Worm (Caenorhabditis elegans) whole organism, young adult: ENCODE data around the gene K01G12.22.

Experiments
- B0336.3 ChIP-seq: fragments of 200-800 bp; sonication (Bioruptor generic); IDR thresholded peaks from 2 replicates; pipeline ENCODE4 v1.3.6; 2022; ENCODE audit warnings: missing genetic modification characterization, missing compliant biosample characterization
- C06A6.2 ChIP-seq: fragments of 200-800 bp; sonication (Bioruptor generic); conservative IDR thresholded peaks from 2 replicates; pipeline ENCODE4 v1.3.6; 2022; ENCODE audit warnings: missing genetic modification characterization, missing compliant biosample characterization
- D2030.7 ChIP-seq: fragments of 200-800 bp; sonication (Bioruptor generic); IDR thresholded peaks from 2 replicates; pipeline ENCODE4 v1.3.6; 2022; ENCODE audit warnings: missing genetic modification reagents, missing genetic modification characterization, missing compliant biosample characterization
- F33H1.4 ChIP-seq: fragments of 200-800 bp; sonication (Bioruptor generic); IDR thresholded peaks from 2 replicates; pipeline ENCODE4 v1.3.6; 2022; ENCODE audit warnings: missing genetic modification reagents, missing genetic modification characterization, missing compliant biosample characterization
- F49E8.2 ChIP-seq: sonication (generic microtip); optimal IDR thresholded peaks from 3 replicates; lab custom pipeline; 2017; ENCODE audit warnings: missing genetic modification characterization, mild to moderate bottlenecking, missing compliant biosample characterization, antibody characterized with exemption, moderate library complexity; ENCODE audit not compliant: insufficient read depth
- F52B5.7 ChIP-seq: sonication (generic microtip); optimal IDR thresholded peaks from 2 replicates; lab custom pipeline; 2016; ENCODE audit warnings: mild to moderate bottlenecking, missing genetic modification characterization, missing compliant biosample characterization
- F57A8.1 ChIP-seq: fragments of 200-800 bp; sonication (Bioruptor generic); optimal IDR thresholded peaks from 2 replicates; lab custom pipeline; 2018; ENCODE audit warnings: mild to moderate bottlenecking, missing genetic modification characterization, moderate library complexity, missing compliant biosample characterization
- F57C9.4 ChIP-seq: sonication (generic microtip); optimal IDR thresholded peaks from 2 replicates; lab custom pipeline; 2017; ENCODE audit warnings: mild to moderate bottlenecking, missing genetic modification characterization, missing compliant biosample characterization
- T26A5.8 ChIP-seq: sonication (generic microtip); optimal IDR thresholded peaks from 2 replicates; lab custom pipeline; 2016; ENCODE audit warnings: missing genetic modification characterization, missing compliant biosample characterization
- Y56A3A.18 ChIP-seq: fragments of 200-800 bp; sonication (Bioruptor generic); IDR thresholded peaks from 2 replicates; pipeline ENCODE4 v1.3.6; 2022; ENCODE audit warnings: missing genetic modification reagents, missing genetic modification characterization, missing compliant biosample characterization
- Y79H2A.3 ChIP-seq: fragments of 200-800 bp; sonication (Bioruptor generic); conservative IDR thresholded peaks from 2 replicates; pipeline ENCODE4 v1.3.6; 2022; ENCODE audit warnings: missing genetic modification reagents, missing genetic modification characterization, missing compliant biosample characterization
- athp-1 ChIP-seq: sonication (generic microtip); optimal IDR thresholded peaks from 2 replicates; lab custom pipeline; 2017; ENCODE audit warnings: mild to moderate bottlenecking, missing genetic modification characterization, missing compliant biosample characterization
- attf-6 ChIP-seq: fragments of 200-800 bp; sonication (Bioruptor generic); IDR thresholded peaks from 2 replicates; pipeline ENCODE4 v1.3.6; 2022; ENCODE audit warnings: missing genetic modification reagents, missing genetic modification characterization, missing compliant biosample characterization
- bed-1 ChIP-seq: fragments of 200-800 bp; sonication (Bioruptor generic); IDR thresholded peaks from 2 replicates; pipeline ENCODE4 v1.3.6; 2022; ENCODE audit warnings: missing genetic modification reagents, missing genetic modification characterization, missing compliant biosample characterization
- cebp-2 ChIP-seq: fragments of 200-800 bp; sonication (Bioruptor generic); IDR thresholded peaks from 2 replicates; pipeline ENCODE4 v1.3.6; 2022; ENCODE audit warnings: missing genetic modification characterization, missing compliant biosample characterization
- ceh-100 ChIP-seq: fragments of 200-800 bp; sonication (Bioruptor generic); IDR thresholded peaks from 2 replicates; pipeline ENCODE4 v1.3.6; 2022; ENCODE audit warnings: missing genetic modification reagents, missing genetic modification characterization, missing compliant biosample characterization
- ceh-27 ChIP-seq: fragments of 200-800 bp; sonication (Bioruptor generic); optimal IDR thresholded peaks from 2 replicates; lab custom pipeline; 2018; ENCODE audit warnings: mild to moderate bottlenecking, missing genetic modification characterization, moderate library complexity, missing compliant biosample characterization
- egl-18 ChIP-seq: fragments of 200-800 bp; sonication (Bioruptor generic); IDR thresholded peaks from 2 replicates; pipeline ENCODE4 v1.3.6; 2022; ENCODE audit warnings: missing genetic modification reagents, missing genetic modification characterization, missing compliant biosample characterization
- ekl-4 ChIP-seq: fragments of 200-800 bp; sonication (Bioruptor generic); IDR thresholded peaks from 2 replicates; pipeline ENCODE4 v1.3.6; 2022; ENCODE audit warnings: missing genetic modification reagents, missing genetic modification characterization, missing compliant biosample characterization
- ets-4 ChIP-seq: fragments of 200-800 bp; sonication (Bioruptor generic); optimal IDR thresholded peaks from 2 replicates; lab custom pipeline; 2018; ENCODE audit warnings: mild to moderate bottlenecking, missing genetic modification characterization, missing compliant biosample characterization
- fkh-3 ChIP-seq: sonication (generic microtip); optimal IDR thresholded peaks from 2 replicates; lab custom pipeline; 2016; ENCODE audit warnings: mild to moderate bottlenecking, missing genetic modification characterization, missing compliant biosample characterization
- hlh-12 ChIP-seq: sonication (generic microtip); optimal IDR thresholded peaks from 2 replicates; lab custom pipeline; 2016; ENCODE audit warnings: missing genetic modification characterization, missing compliant biosample characterization
- hlh-26 ChIP-seq: fragments of 200-800 bp; sonication (Bioruptor generic); conservative IDR thresholded peaks from 2 replicates; pipeline ENCODE4 v1.3.6; 2022; ENCODE audit warnings: missing genetic modification reagents, missing genetic modification characterization, missing compliant biosample characterization
- hmg-1.2 ChIP-seq: fragments of 200-800 bp; sonication (Bioruptor generic); IDR thresholded peaks from 2 replicates; pipeline ENCODE4 v1.3.6; 2022; ENCODE audit warnings: missing genetic modification reagents, missing genetic modification characterization, missing compliant biosample characterization
- hmg-20 ChIP-seq: fragments of 200-800 bp; sonication (Bioruptor generic); IDR thresholded peaks from 2 replicates; pipeline ENCODE4 v1.3.6; 2022; ENCODE audit warnings: missing genetic modification reagents, missing genetic modification characterization, missing compliant biosample characterization
- hrde-1 ChIP-seq: sonication (generic microtip); optimal IDR thresholded peaks from 2 replicates; lab custom pipeline; 2016; ENCODE audit warnings: missing genetic modification characterization, mild to moderate bottlenecking, missing compliant biosample characterization, moderate library complexity, missing genotype, missing genetic modification reagents, borderline replicate concordance
- let-526 ChIP-seq: fragments of 200-800 bp; sonication (Bioruptor generic); IDR thresholded peaks from 2 replicates; pipeline ENCODE4 v1.3.6; 2022; ENCODE audit warnings: missing genetic modification reagents, missing genetic modification characterization, missing compliant biosample characterization
- lsl-1 ChIP-seq: fragments of 200-800 bp; sonication (Bioruptor generic); optimal IDR thresholded peaks from 2 replicates; lab custom pipeline; 2018; ENCODE audit warnings: mild to moderate bottlenecking, missing genetic modification characterization, moderate library complexity, missing compliant biosample characterization
- lsy-27 ChIP-seq: sonication (generic microtip); optimal IDR thresholded peaks from 2 replicates; lab custom pipeline; 2017; ENCODE audit warnings: missing genetic modification characterization, mild to moderate bottlenecking, missing compliant biosample characterization, antibody characterized with exemption, missing genotype, borderline replicate concordance; ENCODE audit not compliant: insufficient read depth
- madf-6 ChIP-seq: fragments of 200-800 bp; sonication (Bioruptor generic); IDR thresholded peaks from 2 replicates; pipeline ENCODE4 v1.3.6; 2022; ENCODE audit warnings: missing genetic modification reagents, missing genetic modification characterization, missing compliant biosample characterization
- nhr-179 ChIP-seq: sonication (generic microtip); optimal IDR thresholded peaks from 2 replicates; lab custom pipeline; 2016; ENCODE audit warnings: mild to moderate bottlenecking, missing genetic modification characterization, missing compliant biosample characterization
- nhr-90 ChIP-seq: sonication (generic microtip); optimal IDR thresholded peaks from 2 replicates; lab custom pipeline; 2016; ENCODE audit warnings: missing genotype, mild to moderate bottlenecking, missing genetic modification characterization, missing compliant biosample characterization
- rec-8 ChIP-seq, 2 experiments: sonication (generic microtip); optimal IDR thresholded peaks; 2 replicates each; lab custom pipeline; 2016; ENCODE audit warnings: mild to moderate bottlenecking in 2 of 2, missing genetic modification characterization in 2 of 2, missing genetic modification reagents in 2 of 2, missing genotype in 2 of 2, missing biosample characterization in 1 of 2, missing compliant biosample characterization in 1 of 2, moderate library complexity in 1 of 2
- rpc-1 ChIP-seq, 2 experiments: fragments of 150-350 bp in 1 of 2; sonication (generic microtip) in 1 of 2; optimal IDR thresholded peaks; 2 replicates each; lab custom pipeline; 2014 to 2018; ENCODE audit warnings: missing biosample characterization in 1 of 2, missing genetic modification characterization in 1 of 2, missing genetic modification reagents in 1 of 2, missing genotype in 1 of 2
- snpc-4 ChIP-seq, 5 experiments: fragments of 150-350 bp in 1 of 5; sonication (generic microtip) in 4 of 5; optimal IDR thresholded peaks; 2 replicates each; lab custom pipeline; 2014 to 2018; ENCODE audit warnings: missing genetic modification characterization in 5 of 5, missing biosample characterization in 3 of 5, antibody characterized with exemption in 2 of 5, mild to moderate bottlenecking in 2 of 5, missing compliant biosample characterization in 2 of 5, missing genotype in 2 of 5, moderate library complexity in 2 of 5, missing genetic modification reagents in 1 of 5
- somi-1 ChIP-seq: fragments of 200-800 bp; sonication (Bioruptor generic); optimal IDR thresholded peaks from 2 replicates; lab custom pipeline; 2018; ENCODE audit warnings: mild to moderate bottlenecking, missing genetic modification characterization, missing compliant biosample characterization
- ztf-28 ChIP-seq: fragments of 200-800 bp; sonication (Bioruptor generic); IDR thresholded peaks from 2 replicates; pipeline ENCODE4 v1.3.6; 2022; ENCODE audit warnings: missing genetic modification reagents, missing genetic modification characterization, missing compliant biosample characterization
- ztf-6 ChIP-seq: fragments of 200-800 bp; sonication (Bioruptor generic); IDR thresholded peaks from 2 replicates; pipeline ENCODE4 v1.3.6; 2022; ENCODE audit warnings: missing genetic modification reagents, missing genetic modification characterization, missing compliant biosample characterization

The K01G12.22 gene

ce11 chrIV:14162772-14163171, 29.2 kb upstream of the K01G12.22 start, which contains the start of gene R05A10.7:
Gene R05A10.7, minus strand, starts transcription at chrIV:14162872.
- TF ChIP-seq F52B5.7 (tag; lab: Kevin White, UChicago) = no peak
- TF ChIP-seq attf-6 = no peak
- TF ChIP-seq lsl-1 (GFP tag; lab: Kevin White, UChicago) = no peak
- TF ChIP-seq fkh-3 (tag; lab: Kevin White, UChicago) = no peak
- TF ChIP-seq F57A8.1 (GFP tag; lab: Kevin White, UChicago) = no peak
- no peak for TF ChIP-seq hlh-12 (tag; lab: Kevin White, UChicago)
- TF ChIP-seq athp-1 (tag; lab: Kevin White, UChicago) = no peak
- TF ChIP-seq nhr-90 (tag; lab: Kevin White, UChicago) = no peak
- no peak for TF ChIP-seq Y56A3A.18 (GFP tag; lab: Robert Waterston, UW)
- TF ChIP-seq F49E8.2 = no peak
- no peak for TF ChIP-seq F33H1.4 (GFP tag; lab: Robert Waterston, UW)
- no peak for TF ChIP-seq rec-8 (tag; optimal IDR thresholded peaks at IDR 0.05; lab: Kevin White, UChicago)
- no peak for TF ChIP-seq lsy-27 (tag; lab: Kevin White, UChicago)

- TF ChIP-seq somi-1 (GFP tag; lab: Kevin White, UChicago) = no peak
- no peak for TF ChIP-seq hlh-12 (tag; lab: Kevin White, UChicago)
- TF ChIP-seq hlh-26 (GFP tag; lab: Robert Waterston, UW) = no peak
- TF ChIP-seq cebp-2 = no peak
- no peak for TF ChIP-seq B0336.3
- TF ChIP-seq ceh-27 (GFP tag; lab: Kevin White, UChicago) = no peak
- no peak for TF ChIP-seq hrde-1 (tag; lab: Kevin White, UChicago)
- TF ChIP-seq C06A6.2 = no peak
Measured at ce11 chrIV:14164109-14164508, 27.9 kb upstream of the K01G12.22 start.

- no peak for TF ChIP-seq ets-4 (GFP tag; lab: Kevin White, UChicago)
- TF ChIP-seq bed-1 (GFP tag; lab: Robert Waterston, UW) = no peak
- TF ChIP-seq attf-6 = no peak
- TF ChIP-seq let-526 (GFP tag; lab: Robert Waterston, UW) = no peak
- no peak for TF ChIP-seq madf-6
- no peak for TF ChIP-seq hmg-20 (GFP tag; lab: Robert Waterston, UW)
- TF ChIP-seq egl-18 = no peak
- TF ChIP-seq ceh-27 (GFP tag; lab: Kevin White, UChicago) = no peak
- TF ChIP-seq snpc-4 (GFP tag; optimal IDR thresholded peaks at IDR 0.05; lab: Kevin White, UChicago) = no peak
- no peak for TF ChIP-seq snpc-4 (tag; optimal IDR thresholded peaks at IDR 0.05; lab: Kevin White, UChicago)
- TF ChIP-seq hmg-1.2 (GFP tag; lab: Robert Waterston, UW) = no peak
- no peak for TF ChIP-seq D2030.7 (GFP tag; lab: Robert Waterston, UW)
- TF ChIP-seq somi-1 (GFP tag; lab: Kevin White, UChicago) = no peak
- TF ChIP-seq ztf-6 = no peak
- TF ChIP-seq ztf-28 (GFP tag; lab: Robert Waterston, UW) = no peak
Measured at ce11 chrIV:14165476-14165875, 26.5 kb upstream of the K01G12.22 start, which contains the start of gene R05A10.6. Gene R05A10.6, plus strand, starts transcription at chrIV:14165776.

ce11 chrIV:14172181-14172580, 19.8 kb upstream of the K01G12.22 start, which contains the start of gene R05A10.4:
Gene R05A10.4, plus strand, starts transcription at chrIV:14172481.
- no peak for TF ChIP-seq ets-4 (GFP tag; lab: Kevin White, UChicago)
- no peak for TF ChIP-seq ekl-4 (GFP tag; lab: Robert Waterston, UW)
- no peak for TF ChIP-seq rpc-1 (optimal IDR thresholded peaks at IDR 0.05; lab: Kevin White, UChicago)
- no peak for TF ChIP-seq rpc-1 (tag; optimal IDR thresholded peaks at IDR 0.05; lab: Kevin White, UChicago)
- no peak for TF ChIP-seq Y79H2A.3 (GFP tag; lab: Robert Waterston, UW)
- TF ChIP-seq ceh-100 (GFP tag; lab: Robert Waterston, UW) = no peak
- TF ChIP-seq F57C9.4 (tag; lab: Kevin White, UChicago) = no peak
- TF ChIP-seq lsl-1 (GFP tag; lab: Kevin White, UChicago) = no peak
- TF ChIP-seq nhr-179 (tag; lab: Kevin White, UChicago) = no peak
- TF ChIP-seq T26A5.8 (tag; lab: Kevin White, UChicago) = no peak
